Fruit fly (Drosophila melanogaster) whole organism, embryonic: ENCODE data around the gene CG43322.

Experiments used
- CG12769 ChIP-seq: fragments of 200-800 bp; sonication (Bioruptor generic); optimal IDR thresholded peaks from 2 replicates; lab custom pipeline; 2019; ENCODE audit warnings: missing biosample characterization, mild to moderate bottlenecking, missing genetic modification characterization, moderate library complexity
- CG13287 ChIP-seq: fragments of 200-800 bp; sonication (Bioruptor generic); IDR thresholded peaks from 2 replicates; pipeline ENCODE4 v1.3.6; 2022; ENCODE audit warnings: missing biosample characterization, missing genetic modification characterization; ENCODE audit not compliant: partially characterized antibody
- CG13424 ChIP-seq: fragments of 200-800 bp; sonication (Bioruptor generic); optimal IDR thresholded peaks from 2 replicates; lab custom pipeline; 2019; ENCODE audit warnings: missing biosample characterization, mild to moderate bottlenecking, missing genetic modification characterization, moderate library complexity
- CG15479 ChIP-seq: fragments of 200-800 bp; sonication (Bioruptor generic); optimal IDR thresholded peaks from 3 replicates; lab custom pipeline; 2019; ENCODE audit warnings: missing biosample characterization, mild to moderate bottlenecking, missing genetic modification characterization, moderate library complexity
- CG18599 ChIP-seq: fragments of 200-800 bp; sonication (Bioruptor generic); optimal IDR thresholded peaks from 3 replicates; lab custom pipeline; 2017; ENCODE audit warnings: missing biosample characterization, missing genetic modification characterization, mild to moderate bottlenecking, moderate library complexity, missing genetic modification reagents
- CG2712 ChIP-seq: fragments of 200-800 bp; optimal IDR thresholded peaks from 3 replicates; lab custom pipeline; 2019; ENCODE audit warnings: missing biosample characterization, mild to moderate bottlenecking, missing genetic modification characterization, moderate library complexity
- CG3065 ChIP-seq: fragments of 200-800 bp; sonication (Bioruptor generic); optimal IDR thresholded peaks from 2 replicates; lab custom pipeline; 2016; ENCODE audit warnings: missing biosample characterization, missing genetic modification characterization
- CG3847 ChIP-seq: fragments of 200-800 bp; sonication (Bioruptor generic); IDR thresholded peaks from 2 replicates; pipeline ENCODE4 v1.3.6; 2022; ENCODE audit warnings: missing biosample characterization, missing genetic modification characterization
- CG42726 ChIP-seq: fragments of 200-800 bp; sonication (Bioruptor generic); IDR thresholded peaks from 2 replicates; pipeline ENCODE4 v1.3.6; 2022; ENCODE audit warnings: missing biosample characterization, missing genetic modification characterization; ENCODE audit not compliant: partially characterized antibody
- CG4730 ChIP-seq: fragments of 200-800 bp; sonication (Bioruptor generic); IDR thresholded peaks from 2 replicates; pipeline ENCODE4 v1.3.6; 2022; ENCODE audit warnings: missing biosample characterization, missing genetic modification characterization
- CG5245 ChIP-seq: fragments of 200-800 bp; sonication (Bioruptor generic); optimal IDR thresholded peaks from 3 replicates; lab custom pipeline; 2016; ENCODE audit warnings: missing biosample characterization, missing genetic modification characterization
- CG5953 ChIP-seq: fragments of 200-800 bp; sonication (Bioruptor generic); IDR thresholded peaks from 2 replicates; pipeline ENCODE4 v1.3.6; 2022; ENCODE audit warnings: missing biosample characterization, missing genetic modification characterization
- CG6765 ChIP-seq: fragments of 200-800 bp; sonication (Bioruptor generic); optimal IDR thresholded peaks from 3 replicates; lab custom pipeline; 2017; ENCODE audit warnings: missing biosample characterization, mild to moderate bottlenecking, missing genetic modification characterization
- CG6791 ChIP-seq: fragments of 200-800 bp; sonication (Bioruptor generic); IDR thresholded peaks from 3 replicates; pipeline ENCODE4 v1.3.6; 2022; ENCODE audit warnings: missing biosample characterization, missing genetic modification characterization; ENCODE audit not compliant: partially characterized antibody
- CG6854 ChIP-seq: fragments of 200-800 bp; sonication (Bioruptor generic); optimal IDR thresholded peaks from 3 replicates; lab custom pipeline; 2017; ENCODE audit warnings: missing biosample characterization, mild to moderate bottlenecking, missing genetic modification characterization
- CG7271 ChIP-seq: fragments of 200-800 bp; sonication (Bioruptor generic); optimal IDR thresholded peaks from 2 replicates; lab custom pipeline; 2018; ENCODE audit warnings: missing biosample characterization, mild to moderate bottlenecking, missing genetic modification characterization, moderate library complexity
- CG7963 ChIP-seq: fragments of 200-800 bp; sonication (Bioruptor generic); IDR thresholded peaks from 3 replicates; pipeline ENCODE4 v1.3.6; 2022; ENCODE audit warnings: missing biosample characterization, missing genetic modification characterization; ENCODE audit not compliant: partially characterized antibody
- CG8924 ChIP-seq: fragments of 200-800 bp; optimal IDR thresholded peaks from 3 replicates; lab custom pipeline; 2019; ENCODE audit warnings: missing biosample characterization, mild to moderate bottlenecking, missing genetic modification characterization, moderate library complexity
- Camta ChIP-seq: fragments of 200-800 bp; sonication (Bioruptor generic); optimal IDR thresholded peaks from 2 replicates; lab custom pipeline; 2016; ENCODE audit warnings: missing biosample characterization, missing genetic modification characterization
- Chrac-16 ChIP-seq: fragments of 200-800 bp; sonication (Bioruptor generic); optimal IDR thresholded peaks from 3 replicates; lab custom pipeline; 2016; ENCODE audit warnings: missing biosample characterization, missing genetic modification characterization
- D19A ChIP-seq: fragments of 200-800 bp; optimal IDR thresholded peaks from 3 replicates; lab custom pipeline; 2019; ENCODE audit warnings: missing biosample characterization, mild to moderate bottlenecking, missing genetic modification characterization, moderate library complexity
- Dll ChIP-seq: fragments of 200-800 bp; sonication (Bioruptor generic); IDR thresholded peaks from 4 replicates; pipeline ENCODE4 v1.3.6; 2022; ENCODE audit warnings: missing biosample characterization, missing genetic modification characterization; ENCODE audit not compliant: partially characterized antibody
- Dp ChIP-seq: fragments of 200-800 bp; sonication (Bioruptor generic); optimal IDR thresholded peaks from 2 replicates; lab custom pipeline; 2018; ENCODE audit warnings: missing biosample characterization, mild to moderate bottlenecking, missing genetic modification characterization, moderate library complexity
- Fer1 ChIP-seq: fragments of 200-800 bp; sonication (Bioruptor generic); optimal IDR thresholded peaks from 2 replicates; lab custom pipeline; 2017; ENCODE audit warnings: missing biosample characterization, mild to moderate bottlenecking, missing genetic modification characterization
- GATAe ChIP-seq: fragments of 200-800 bp; sonication (Bioruptor generic); conservative IDR thresholded peaks from 2 replicates; pipeline ENCODE4 v1.3.6; 2022; ENCODE audit warnings: missing biosample characterization, missing genetic modification characterization
- Hmr ChIP-seq: fragments of 200-800 bp; sonication (Bioruptor generic); optimal IDR thresholded peaks from 3 replicates; lab custom pipeline; 2017; ENCODE audit warnings: mild to moderate bottlenecking, missing biosample characterization, missing genetic modification reagents, missing genetic modification characterization
- Jarid2 ChIP-seq: fragments of 200-800 bp; sonication (Bioruptor generic); optimal IDR thresholded peaks from 3 replicates; lab custom pipeline; 2017; ENCODE audit warnings: mild to moderate bottlenecking, missing biosample characterization, missing genetic modification reagents, missing genetic modification characterization
- Nf-YB ChIP-seq: fragments of 200-800 bp; sonication (Bioruptor generic); optimal IDR thresholded peaks from 3 replicates; lab custom pipeline; 2019; ENCODE audit warnings: missing biosample characterization, mild to moderate bottlenecking, missing genetic modification characterization, moderate library complexity
- Scr ChIP-seq: fragments of 200-800 bp; sonication (Bioruptor generic); IDR thresholded peaks from 2 replicates; pipeline ENCODE4 v1.3.6; 2022; ENCODE audit warnings: missing biosample characterization, missing genetic modification characterization; ENCODE audit not compliant: partially characterized antibody
- Xrp1 ChIP-seq: fragments of 200-800 bp; sonication (Bioruptor generic); IDR thresholded peaks from 2 replicates; pipeline ENCODE4 v1.3.6; 2022; ENCODE audit warnings: missing biosample characterization, missing genetic modification characterization
- amos ChIP-seq: fragments of 200-800 bp; sonication (Bioruptor generic); IDR thresholded peaks from 2 replicates; pipeline ENCODE4 v1.3.6; 2022; ENCODE audit warnings: missing biosample characterization, missing genetic modification characterization; ENCODE audit not compliant: partially characterized antibody
- btn ChIP-seq: fragments of 200-800 bp; sonication (Bioruptor generic); optimal IDR thresholded peaks from 2 replicates; lab custom pipeline; 2016; ENCODE audit warnings: missing biosample characterization, missing genetic modification characterization
- crp ChIP-seq, 2 experiments: fragments of 200-800 bp; sonication (Bioruptor generic); optimal IDR thresholded peaks; 2 replicates in 1 of 2; 3 replicates in 1 of 2; lab custom pipeline; 2017; ENCODE audit warnings: missing biosample characterization in 2 of 2, missing genetic modification characterization in 2 of 2, mild to moderate bottlenecking in 1 of 2, moderate library complexity in 1 of 2
- eve ChIP-seq, 2 experiments: fragments of >200 bp; optimal IDR thresholded peaks; 2 replicates each; lab custom pipeline; 2017; ENCODE audit warnings: missing biosample characterization in 2 of 2, missing genetic modification characterization in 2 of 2
- ftz-f1 ChIP-seq: fragments of 200-800 bp; sonication (Bioruptor generic); optimal IDR thresholded peaks from 2 replicates; lab custom pipeline; 2016; ENCODE audit warnings: missing biosample characterization, missing genetic modification characterization
- insv ChIP-seq, 2 experiments: fragments of 200-800 bp; sonication (Bioruptor generic); optimal IDR thresholded peaks; 3 replicates each; lab custom pipeline; 2016 to 2018; ENCODE audit warnings: missing biosample characterization in 2 of 2, missing genetic modification characterization in 2 of 2
- inv ChIP-seq: fragments of 200-800 bp; sonication (Bioruptor generic); IDR thresholded peaks from 2 replicates; pipeline ENCODE4 v1.3.6; 2022; ENCODE audit warnings: missing biosample characterization, missing genetic modification characterization; ENCODE audit not compliant: partially characterized antibody
- lilli ChIP-seq: fragments of 200-800 bp; sonication (Bioruptor generic); optimal IDR thresholded peaks from 3 replicates; lab custom pipeline; 2016; ENCODE audit warnings: missing biosample characterization, missing genetic modification characterization
- lov ChIP-seq, 2 experiments: fragments of 200-800 bp in 1 of 2; fragments of >200 bp in 1 of 2; sonication (Bioruptor generic) in 1 of 2; IDR thresholded peaks in 1 of 2; optimal IDR thresholded peaks in 1 of 2; 2 replicates in 1 of 2; 3 replicates in 1 of 2; pipeline versions ENCODE4 v1.3.6 to Lab custom; 2017 to 2022; ENCODE audit warnings: missing biosample characterization in 1 of 2, missing genetic modification characterization in 1 of 2
- nerfin-1 ChIP-seq: fragments of 200-800 bp; sonication (Bioruptor generic); optimal IDR thresholded peaks from 3 replicates; lab custom pipeline; 2019; ENCODE audit warnings: missing biosample characterization, mild to moderate bottlenecking, missing genetic modification characterization, moderate library complexity
- onecut ChIP-seq: fragments of 200-800 bp; sonication (Bioruptor generic); IDR thresholded peaks from 2 replicates; pipeline ENCODE4 v1.3.6; 2022; ENCODE audit warnings: missing biosample characterization, missing genetic modification characterization
- prd ChIP-seq, 3 experiments: fragments of >200 bp in 2 of 3; fragments of 200-800 bp in 1 of 3; sonication (Bioruptor generic) in 1 of 3; optimal IDR thresholded peaks in 2 of 3; IDR thresholded peaks in 1 of 3; 2 replicates in 2 of 3; 3 replicates in 1 of 3; pipeline versions ENCODE4 v1.3.6 to Lab custom; 2017 to 2022; ENCODE audit warnings: missing biosample characterization in 1 of 3, missing genetic modification characterization in 1 of 3
- row ChIP-seq: fragments of 200-800 bp; sonication (Bioruptor generic); IDR thresholded peaks from 3 replicates; pipeline ENCODE4 v1.3.6; 2022; ENCODE audit warnings: missing biosample characterization, missing genetic modification characterization
- sqz ChIP-seq: fragments of 200-800 bp; sonication (Bioruptor generic); optimal IDR thresholded peaks from 3 replicates; lab custom pipeline; 2018; ENCODE audit warnings: missing biosample characterization, mild to moderate bottlenecking, missing genetic modification characterization
- tap ChIP-seq: fragments of 200-800 bp; optimal IDR thresholded peaks from 3 replicates; lab custom pipeline; 2019; ENCODE audit warnings: missing biosample characterization, mild to moderate bottlenecking, missing genetic modification characterization, moderate library complexity
- zen ChIP-seq: fragments of 200-800 bp; sonication (Bioruptor generic); optimal IDR thresholded peaks from 3 replicates; lab custom pipeline; 2018; ENCODE audit warnings: missing biosample characterization, mild to moderate bottlenecking, missing genetic modification characterization, moderate library complexity
- zen2 ChIP-seq: fragments of 200-800 bp; sonication (Bioruptor generic); IDR thresholded peaks from 3 replicates; pipeline ENCODE4 v1.3.6; 2022; ENCODE audit warnings: missing biosample characterization, missing genetic modification characterization; ENCODE audit not compliant: partially characterized antibody

The CG43322 gene

DNA sequence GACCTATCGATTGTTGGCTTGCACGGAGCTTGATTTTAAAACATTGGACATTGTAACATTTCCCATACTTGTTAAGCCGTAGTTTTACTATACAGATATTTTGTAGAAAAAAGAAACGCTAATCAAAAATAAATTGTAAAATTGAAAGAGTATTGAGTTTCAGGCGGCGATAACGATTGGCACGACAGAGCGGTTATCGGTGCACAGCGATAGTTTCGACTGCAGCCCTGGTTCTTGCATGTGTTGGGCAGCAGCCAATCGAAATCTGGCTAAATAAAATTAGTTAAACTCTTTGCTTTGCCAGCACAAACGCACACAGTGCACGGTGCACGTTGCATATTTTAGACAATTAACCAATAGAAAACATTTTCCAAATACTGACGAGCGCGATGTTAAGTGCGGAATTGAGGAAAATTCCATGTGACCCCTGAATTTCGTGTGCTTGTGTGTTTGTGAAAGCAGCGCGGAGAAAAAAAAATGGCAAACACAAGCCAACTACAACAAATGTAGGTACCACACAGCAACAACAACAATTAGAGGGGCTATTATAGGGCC is 24.7 kb downstream of the CG43322 start, which contains the start of gene milt (continued):
- TF ChIP-seq tap (tag; lab: Kevin White, UChicago) = no peak
- TF ChIP-seq CG7271 = no peak
- peak; percentile 79 for TF ChIP-seq CG8924
- TF ChIP-seq CG7963 = peak; percentile 92
- no peak for TF ChIP-seq CG18599
- TF ChIP-seq Hmr = no peak
- TF ChIP-seq Fer1 (GFP tag; lab: Kevin White, UChicago) = no peak
- no peak for TF ChIP-seq Jarid2 (GFP tag; lab: Kevin White, UChicago)
- no peak for TF ChIP-seq btn (GFP tag; lab: Kevin White, UChicago)
- peak; percentile 37; the same call in 1 of the 3 replicates for TF ChIP-seq row (GFP tag; lab: Robert Waterston, UW)
- TF ChIP-seq CG4730 (GFP tag; lab: Robert Waterston, UW) = no peak
- no peak for TF ChIP-seq lov (optimal IDR thresholded peaks at IDR 0.05; lab: Kevin White, UChicago)
- TF ChIP-seq lov (GFP tag; IDR thresholded peaks at IDR 0.05; lab: Robert Waterston, UW) = no peak
- peak; percentile 63 for TF ChIP-seq Dp (GFP tag; lab: Kevin White, UChicago)
- peak; percentile 71; the same call in 2 of the 3 replicates for TF ChIP-seq zen2 (GFP tag; lab: Robert Waterston, UW)
- TF ChIP-seq CG6854 (GFP tag; lab: Kevin White, UChicago) = no peak
- TF ChIP-seq CG6765 (GFP tag; lab: Kevin White, UChicago) = no peak
- TF ChIP-seq Chrac-16 (GFP tag; lab: Kevin White, UChicago) = no peak
- peak in 1 of 2 experiments; percentile 14 for TF ChIP-seq crp (GFP tag; optimal IDR thresholded peaks at IDR 0.05; lab: Kevin White, UChicago)
- TF ChIP-seq onecut = no peak
- TF ChIP-seq CG5245 (GFP tag; lab: Kevin White, UChicago) = no peak
- no peak for TF ChIP-seq CG5953 (GFP tag; lab: Robert Waterston, UW)
- no peak for TF ChIP-seq CG3847 (GFP tag; lab: Robert Waterston, UW)
- TF ChIP-seq D19A = peak; percentile 73
- TF ChIP-seq CG13287 (GFP tag; lab: Robert Waterston, UW) = peak; percentile 84
- TF ChIP-seq inv (GFP tag; lab: Robert Waterston, UW) = peak; percentile 70
- TF ChIP-seq Xrp1 (GFP tag; lab: Robert Waterston, UW) = 0 out of 2 replicates have a peak, but pooled peaks have one; percentile 22
- no peak for TF ChIP-seq Camta (GFP tag; lab: Kevin White, UChicago)
- TF ChIP-seq CG42726 (GFP tag; lab: Robert Waterston, UW) = peak; percentile 86
- TF ChIP-seq sqz = peak; percentile 93
- no peak for TF ChIP-seq eve (GFP tag; optimal IDR thresholded peaks at IDR 0.05; lab: Kevin White, UChicago)
- no peak for TF ChIP-seq CG15479 (GFP tag; lab: Kevin White, UChicago)
- peak; percentile 82 for TF ChIP-seq Dll
- no peak for TF ChIP-seq GATAe (GFP tag; lab: Robert Waterston, UW)
- TF ChIP-seq lilli (GFP tag; lab: Kevin White, UChicago) = peak; percentile 49
- TF ChIP-seq Nf-YB = peak; percentile 93
- TF ChIP-seq insv (GFP tag; optimal IDR thresholded peaks at IDR 0.05; lab: Kevin White, UChicago) = no peak
- TF ChIP-seq zen (tag; lab: Kevin White, UChicago) = peak; percentile 1
- no peak for TF ChIP-seq prd (optimal IDR thresholded peaks at IDR 0.05; lab: Kevin White, UChicago)
- TF ChIP-seq prd (GFP tag; IDR thresholded peaks at IDR 0.05; lab: Robert Waterston, UW) = no peak; the same call in 2 of the 3 replicates
- TF ChIP-seq CG13424 (tag; lab: Kevin White, UChicago) = no peak
- peak; percentile 90 for TF ChIP-seq amos (GFP tag; lab: Robert Waterston, UW)
- no peak for TF ChIP-seq ftz-f1 (GFP tag; lab: Kevin White, UChicago)
- no peak for TF ChIP-seq CG12769 (tag; lab: Kevin White, UChicago)
- peak; percentile 21 for TF ChIP-seq CG2712
- TF ChIP-seq CG6791 = peak; percentile 91
- no peak for TF ChIP-seq CG3065
- peak; percentile 31 for TF ChIP-seq nerfin-1 (tag; lab: Kevin White, UChicago)
- TF ChIP-seq Scr (GFP tag; lab: Robert Waterston, UW) = peak; percentile 85
